Fruit fly (Drosophila melanogaster): ENCODE results near the gene CG3638.

CG3638 gene

DNA sequence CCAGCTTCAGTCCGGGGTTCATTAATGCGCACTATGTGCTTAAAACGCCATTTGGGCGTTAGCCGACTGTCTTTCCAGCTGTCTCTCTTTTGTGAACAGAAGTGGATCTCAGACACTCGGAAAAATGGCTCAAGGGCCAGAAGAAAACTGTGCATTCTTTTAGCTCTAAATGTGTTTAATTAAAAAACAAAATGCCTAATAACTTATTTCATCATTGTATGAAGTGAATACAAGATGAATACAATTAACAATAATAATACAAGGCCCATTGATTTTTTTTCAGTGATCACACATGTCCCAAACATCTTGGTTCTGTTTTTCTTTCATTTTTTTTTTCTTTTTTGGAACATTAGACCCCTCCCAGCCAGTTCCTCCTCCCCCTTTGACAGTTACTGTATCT, 36.4 kb upstream of the CG3638 start (continued):
- no peak for TF ChIP-seq Bgb (GFP tag; IDR thresholded peaks at IDR 0.05; ENCODE audit: partially characterized antibody)
- TF ChIP-seq dpn (GFP tag; optimal IDR thresholded peaks at IDR 0.05), result peak; percentile 41 to 63
- peak; percentile 21 for TF ChIP-seq CG1792 (GFP tag; optimal IDR thresholded peaks at IDR 0.05)
- TF ChIP-seq Gsc (GFP tag; IDR thresholded peaks at IDR 0.05), result no peak
- TF ChIP-seq CG9817 (tag; optimal IDR thresholded peaks at IDR 0.05), result peak; percentile 28
- no peak for TF ChIP-seq twi (tag; optimal IDR thresholded peaks at IDR 0.05)
- TF ChIP-seq CG3163 (GFP tag; optimal IDR thresholded peaks at IDR 0.05), result no peak
- TF ChIP-seq CG11560 (tag; IDR thresholded peaks at IDR 0.05), result 0 out of 3 replicates have a peak, but pooled peaks have one; percentile 57
- no peak for TF ChIP-seq gfzf (GFP tag; optimal IDR thresholded peaks at IDR 0.05)
- no peak for TF ChIP-seq CG4328 (GFP tag; optimal IDR thresholded peaks at IDR 0.05)
- TF ChIP-seq pfk (GFP tag; optimal IDR thresholded peaks at IDR 0.05), result no peak
- peak; percentile 18 for TF ChIP-seq BtbVII (GFP tag; optimal IDR thresholded peaks at IDR 0.05)
- peak; percentile 59 for TF ChIP-seq NC2β (GFP tag; optimal IDR thresholded peaks at IDR 0.05)
- TF ChIP-seq CG15696 (tag; optimal IDR thresholded peaks at IDR 0.05), result no peak
- TF ChIP-seq MESR4 (GFP tag; optimal IDR thresholded peaks at IDR 0.05), result no peak
- TF ChIP-seq ash1 (GFP tag; optimal IDR thresholded peaks at IDR 0.05), result no peak
- TF ChIP-seq p53 (GFP tag; optimal IDR thresholded peaks at IDR 0.05), result no peak
- peak; percentile 46 for TF ChIP-seq tin (GFP tag; optimal IDR thresholded peaks at IDR 0.05)
- peak; percentile 20 for TF ChIP-seq CG3407 (GFP tag; optimal IDR thresholded peaks at IDR 0.05)
- TF ChIP-seq CG33557 (GFP tag; optimal IDR thresholded peaks at IDR 0.05), result no peak
- no peak for TF ChIP-seq CG12299 (tag; optimal IDR thresholded peaks at IDR 0.05)
- no peak for TF ChIP-seq Max (GFP tag; optimal IDR thresholded peaks at IDR 0.05)
- no peak for TF ChIP-seq sens-2 (GFP tag; IDR thresholded peaks at IDR 0.05)
- TF ChIP-seq hbn (GFP tag; IDR thresholded peaks at IDR 0.05; ENCODE audit: partially characterized antibody), result no peak
- TF ChIP-seq zen (tag; optimal IDR thresholded peaks at IDR 0.05), result no peak
- no peak; the same call in 2 of the 3 replicates for TF ChIP-seq B-H1 (GFP tag; IDR thresholded peaks at IDR 0.05)
- TF ChIP-seq Sox102F (GFP tag; optimal IDR thresholded peaks at IDR 0.05), result peak; percentile 63
- no peak for TF ChIP-seq HmgD (GFP tag; optimal IDR thresholded peaks at IDR 0.05)
- 0 out of 3 replicates have a peak, but pooled peaks have one; percentile 43 for TF ChIP-seq CG11093 (GFP tag; IDR thresholded peaks at IDR 0.05)
- no peak for TF ChIP-seq CG12104 (GFP tag; optimal IDR thresholded peaks at IDR 0.05)
- no peak for TF ChIP-seq CG14965 (GFP tag; optimal IDR thresholded peaks at IDR 0.05; ENCODE audit: borderline replicate concordance)
- no peak for TF ChIP-seq CG12744 (GFP tag; optimal IDR thresholded peaks at IDR 0.05)
- TF ChIP-seq vvl (GFP tag; IDR thresholded peaks at IDR 0.05), result peak; percentile 59
- TF ChIP-seq dan (GFP tag; IDR thresholded peaks at IDR 0.05), result no peak
- TF ChIP-seq Oli (tag; optimal IDR thresholded peaks at IDR 0.05), result peak; percentile 55
- no peak for TF ChIP-seq cato (GFP tag; optimal IDR thresholded peaks at IDR 0.05; ENCODE audit: borderline replicate concordance)
- TF ChIP-seq unc-4 (GFP tag; IDR thresholded peaks at IDR 0.05; ENCODE audit: partially characterized antibody), result no peak
- no peak for TF ChIP-seq amos (GFP tag; IDR thresholded peaks at IDR 0.05; ENCODE audit: partially characterized antibody)
- no peak for TF ChIP-seq hb (GFP tag; IDR thresholded peaks at IDR 0.05; ENCODE audit: partially characterized antibody)
- TF ChIP-seq Poxn (GFP tag; IDR thresholded peaks at IDR 0.05), result no peak
- TF ChIP-seq CG7786 (GFP tag; optimal IDR thresholded peaks at IDR 0.05), result peak; percentile 37
- no peak for TF ChIP-seq Lpt (GFP tag; optimal IDR thresholded peaks at IDR 0.05)
- TF ChIP-seq CG42726 (GFP tag; IDR thresholded peaks at IDR 0.05; ENCODE audit: partially characterized antibody), result no peak
- no peak for TF ChIP-seq sd (tag; optimal IDR thresholded peaks at IDR 0.05)
- no peak for TF ChIP-seq Hr39 (optimal IDR thresholded peaks at IDR 0.05)
- 0 out of 3 replicates have a peak, but pooled peaks have one; percentile 41 for TF ChIP-seq ken (GFP tag; IDR thresholded peaks at IDR 0.05)
- TF ChIP-seq CG8359 (GFP tag; optimal IDR thresholded peaks at IDR 0.05; ENCODE audit: borderline replicate concordance), result peak; percentile 14
- peak; percentile 35 for TF ChIP-seq HLH54F (GFP tag; optimal IDR thresholded peaks at IDR 0.05)
- peak; percentile 14 for TF ChIP-seq Hmx (GFP tag; optimal IDR thresholded peaks at IDR 0.05)
- peak; percentile 31; the same call in 1 of the 2 replicates for TF ChIP-seq CG3847 (GFP tag; IDR thresholded peaks at IDR 0.05)
- TF ChIP-seq chinmo (GFP tag; IDR thresholded peaks at IDR 0.05; ENCODE audit: partially characterized antibody), result no peak

All from whole organism, embryonic.